Worm (Caenorhabditis elegans): ENCODE results near the gene zipt-7.1.

DNA sequence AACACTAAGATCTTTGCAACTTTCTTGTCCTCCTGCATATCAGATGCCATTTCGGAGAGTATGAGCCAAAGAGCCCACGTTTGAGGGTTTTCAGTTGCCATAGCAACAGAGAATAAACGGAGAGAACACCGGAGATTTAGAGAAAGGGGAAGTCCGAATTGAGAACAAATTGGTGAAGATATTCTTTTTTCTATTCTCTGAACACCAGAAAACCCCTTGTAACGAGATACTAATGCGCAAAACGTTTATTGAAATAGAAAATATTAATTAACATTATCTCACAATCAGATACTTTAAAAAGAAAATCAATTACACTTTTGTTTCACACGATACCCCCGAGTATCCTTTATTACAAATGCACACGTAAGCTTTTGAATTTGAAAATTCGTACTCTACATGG, 14.0 kb upstream of the zipt-7.1 start, which contains the start of gene ifta-2:
- TF ChIP-seq mdl-1 (tag; optimal IDR thresholded peaks at IDR 0.05) (no peak), ztf-11 (tag; optimal IDR thresholded peaks at IDR 0.05) (no peak), nhr-11 (tag; optimal IDR thresholded peaks at IDR 0.05) (no peak), fos-1 (tag; optimal IDR thresholded peaks at IDR 0.05) (no peak), lin-15B (tag; optimal IDR thresholded peaks at IDR 0.05) (no peak), alr-1 (tag; optimal IDR thresholded peaks at IDR 0.05; ENCODE audit: borderline replicate concordance) (no peak), pqm-1 (tag; optimal IDR thresholded peaks at IDR 0.05) (no peak), nhr-28 (tag; optimal IDR thresholded peaks at IDR 0.05) (no peak), snu-23 (GFP tag; optimal IDR thresholded peaks at IDR 0.05) (no peak)
